Fruit fly (Drosophila melanogaster): ENCODE data around the gene CG17991.

CG17991 gene

DNA sequence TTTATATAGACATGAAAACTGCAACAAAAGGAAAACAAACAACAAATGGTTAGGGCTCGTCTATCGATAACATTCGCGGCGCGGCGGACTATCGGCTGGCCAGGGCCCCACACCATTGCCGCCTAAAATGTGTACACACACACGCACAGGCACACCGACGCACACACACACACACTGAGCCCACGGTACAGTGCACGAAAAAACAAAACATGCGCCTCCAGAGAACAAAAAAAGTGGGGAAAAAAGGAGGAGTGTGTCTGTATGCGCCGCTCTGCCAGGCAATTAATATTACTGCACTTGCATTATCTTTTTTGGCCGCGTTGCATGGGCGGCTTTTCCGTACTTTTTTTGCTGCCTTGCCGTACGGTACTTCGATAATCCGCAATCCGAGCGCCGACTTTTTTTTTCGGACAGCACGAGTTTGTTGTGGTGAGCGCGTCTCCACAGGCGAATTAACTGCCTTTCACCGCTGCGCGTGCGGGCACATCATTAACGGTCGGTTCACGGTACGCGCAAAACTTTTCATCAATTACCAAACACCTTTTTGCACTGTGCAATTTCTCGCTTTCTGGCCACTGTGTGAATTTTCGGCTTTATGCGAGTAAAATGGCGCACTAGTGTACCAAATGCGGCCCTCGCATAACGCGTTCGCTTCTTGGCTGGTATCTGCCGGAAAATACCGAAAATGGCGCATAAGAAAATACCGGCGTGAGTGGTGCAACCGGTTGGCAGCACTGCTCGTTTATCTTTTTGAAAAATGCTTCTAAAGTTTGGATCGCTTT, 22.6 kb downstream of the CG17991 start, which contains the start of gene woc (continued):
- peak; percentile 46 for TF ChIP-seq Bdp1 (GFP tag; optimal IDR thresholded peaks at IDR 0.05)
- TF ChIP-seq caup (GFP tag; optimal IDR thresholded peaks at IDR 0.05; ENCODE audit: severe bottlenecking): peak; percentile 8
- peak; percentile 65 for TF ChIP-seq Side (GFP tag; optimal IDR thresholded peaks at IDR 0.05)
- TF ChIP-seq Awh (GFP tag; IDR thresholded peaks at IDR 0.05): no peak
- no peak for TF ChIP-seq CG6854 (GFP tag; optimal IDR thresholded peaks at IDR 0.05)
- TF ChIP-seq hbn (GFP tag; IDR thresholded peaks at IDR 0.05; ENCODE audit: partially characterized antibody): peak; percentile 71
- TF ChIP-seq bab2 (GFP tag; optimal IDR thresholded peaks at IDR 0.05): peak; percentile 46
- no peak for TF ChIP-seq ac (GFP tag; optimal IDR thresholded peaks at IDR 0.05)
- no peak for TF ChIP-seq gro (GFP tag; optimal IDR thresholded peaks at IDR 0.05)
- TF ChIP-seq chn (GFP tag; optimal IDR thresholded peaks at IDR 0.05): peak; percentile 59
- TF ChIP-seq CG3995 (GFP tag; optimal IDR thresholded peaks at IDR 0.05): no peak
- TF ChIP-seq CG12391 (tag; optimal IDR thresholded peaks at IDR 0.05): peak; percentile 39
- peak; percentile 46 for TF ChIP-seq CG13624 (GFP tag; optimal IDR thresholded peaks at IDR 0.05)
- no peak for TF ChIP-seq wor (GFP tag; IDR thresholded peaks at IDR 0.05)
- no peak for TF ChIP-seq CG12155 (GFP tag; optimal IDR thresholded peaks at IDR 0.05)
- TF ChIP-seq ci (GFP tag; IDR thresholded peaks at IDR 0.05): peak; percentile 69; the same call in 2 of the 3 replicates
- no peak; the same call in 1 of the 2 replicates for TF ChIP-seq ranshi (GFP tag; IDR thresholded peaks at IDR 0.05)
- TF ChIP-seq CG12659 (GFP tag; optimal IDR thresholded peaks at IDR 0.05): peak; percentile 78
- TF ChIP-seq Atf3 (GFP tag; optimal IDR thresholded peaks at IDR 0.05): no peak
- peak; percentile 88 for TF ChIP-seq CG17186 (GFP tag; optimal IDR thresholded peaks at IDR 0.05)
- peak; percentile 46 for TF ChIP-seq CG30431 (GFP tag; optimal IDR thresholded peaks at IDR 0.05)
- TF ChIP-seq kni (GFP tag; optimal IDR thresholded peaks at IDR 0.05): no peak
- peak; percentile 35 for TF ChIP-seq CG10209 (GFP tag; optimal IDR thresholded peaks at IDR 0.05)
- no peak for TF ChIP-seq dati (GFP tag; IDR thresholded peaks at IDR 0.05)
- TF ChIP-seq ken (GFP tag; IDR thresholded peaks at IDR 0.05): no peak; the same call in 2 of the 3 replicates
- TF ChIP-seq CG14441 (GFP tag; IDR thresholded peaks at IDR 0.05): 0 out of 2 replicates have a peak, but pooled peaks have one; percentile 15
- TF ChIP-seq ems (GFP tag; optimal IDR thresholded peaks at IDR 0.05): no peak
- peak; percentile 94 for TF ChIP-seq sens (GFP tag)
- no peak; the same call in 1 of the 2 replicates for TF ChIP-seq rib (GFP tag; IDR thresholded peaks at IDR 0.05)
- peak; percentile 45 for TF ChIP-seq gcm2 (GFP tag; optimal IDR thresholded peaks at IDR 0.05)
- no peak for TF ChIP-seq exex (tag; optimal IDR thresholded peaks at IDR 0.05)
- no peak for TF ChIP-seq Dip2 (GFP tag; IDR thresholded peaks at IDR 0.05)
- TF ChIP-seq CG32767 (GFP tag; IDR thresholded peaks at IDR 0.05): peak; percentile 78
- TF ChIP-seq CG8388 (GFP tag; optimal IDR thresholded peaks at IDR 0.05): peak; percentile 99
- no peak for TF ChIP-seq Kr (GFP tag; optimal IDR thresholded peaks at IDR 0.05)
- TF ChIP-seq tup (GFP tag; optimal IDR thresholded peaks at IDR 0.05): no peak
- peak; percentile 23 for TF ChIP-seq CG10267 (tag; optimal IDR thresholded peaks at IDR 0.05)
- peak; percentile 89 for TF ChIP-seq CG9797 (GFP tag; optimal IDR thresholded peaks at IDR 0.05)
- no peak for TF ChIP-seq Asciz (GFP tag; optimal IDR thresholded peaks at IDR 0.05)
- TF ChIP-seq Deaf1 (tag; optimal IDR thresholded peaks at IDR 0.05): no peak
- TF ChIP-seq CG30403 (GFP tag; optimal IDR thresholded peaks at IDR 0.05): peak; percentile 73
- no peak for TF ChIP-seq btn (GFP tag; optimal IDR thresholded peaks at IDR 0.05)
- TF ChIP-seq twi (tag; optimal IDR thresholded peaks at IDR 0.05): no peak
- TF ChIP-seq CG2678 (tag; optimal IDR thresholded peaks at IDR 0.05): no peak
- no peak for TF ChIP-seq dimm (GFP tag; IDR thresholded peaks at IDR 0.05)
- no peak for TF ChIP-seq CG17829 (tag; optimal IDR thresholded peaks at IDR 0.05)
- TF ChIP-seq amos (GFP tag; IDR thresholded peaks at IDR 0.05; ENCODE audit: partially characterized antibody): peak; percentile 85
- no peak for TF ChIP-seq jigr1 (GFP tag; IDR thresholded peaks at IDR 0.05)
- TF ChIP-seq tll (GFP tag; optimal IDR thresholded peaks at IDR 0.05): peak in 1 of 2 experiments; percentile 12
